Fruit fly (Drosophila melanogaster): ENCODE results near the gene CG3588.
A peak's percentile ranks its signal among the peaks of the same experiment; 100 is the strongest.

The CG3588 gene

DNA sequence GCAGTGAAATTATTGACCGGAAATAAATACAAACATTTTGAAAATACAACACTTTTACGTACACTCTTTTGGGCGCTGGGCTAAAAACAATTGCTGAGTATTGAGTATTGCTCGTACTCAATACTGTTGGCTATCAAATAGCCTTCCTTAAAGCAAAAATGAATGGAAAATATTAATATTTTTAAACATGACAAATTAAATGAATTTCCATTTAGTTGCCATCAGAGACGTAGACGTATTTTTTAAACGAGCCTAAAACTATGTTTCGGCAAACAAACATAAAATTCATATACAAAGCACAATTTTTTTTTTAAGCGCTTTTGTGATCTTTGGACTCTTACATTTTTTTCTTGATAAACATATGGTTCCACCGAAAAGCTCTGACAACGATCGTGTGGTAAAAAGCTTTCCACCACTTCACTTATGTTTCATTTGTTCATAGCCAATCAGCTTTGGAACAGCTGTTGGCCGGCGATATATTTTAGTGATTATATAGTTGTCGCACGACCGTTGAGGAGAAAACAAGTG is 28.0 kb downstream of the CG3588 start, which contains the start of gene CG3603 (continued):
- no peak for TF ChIP-seq Gug (GFP tag; IDR thresholded peaks at IDR 0.05)
- no peak for TF ChIP-seq tio (GFP tag; optimal IDR thresholded peaks at IDR 0.05)
- peak; percentile 37 for TF ChIP-seq CG6813 (GFP tag; optimal IDR thresholded peaks at IDR 0.05)
- TF ChIP-seq Nf-YC (tag; optimal IDR thresholded peaks at IDR 0.05) = peak; percentile 85
- TF ChIP-seq grn (GFP tag; optimal IDR thresholded peaks at IDR 0.05) = peak; percentile 78
- no peak for TF ChIP-seq sug (tag; optimal IDR thresholded peaks at IDR 0.05)
- TF ChIP-seq dysf (GFP tag; IDR thresholded peaks at IDR 0.05) = no peak
- TF ChIP-seq pum (GFP tag; optimal IDR thresholded peaks at IDR 0.05) = no peak
- TF ChIP-seq CG15011 (GFP tag; optimal IDR thresholded peaks at IDR 0.05) = peak; percentile 4
- no peak for TF ChIP-seq tup (GFP tag; optimal IDR thresholded peaks at IDR 0.05)
- no peak for TF ChIP-seq sisA (GFP tag; IDR thresholded peaks at IDR 0.05)
- TF ChIP-seq pfk (GFP tag; optimal IDR thresholded peaks at IDR 0.05) = peak; percentile 8
- peak; percentile 38 for TF ChIP-seq BtbVII (GFP tag; optimal IDR thresholded peaks at IDR 0.05)
- TF ChIP-seq CG15269 (tag; optimal IDR thresholded peaks at IDR 0.05) = peak; percentile 25
- peak in 1 of 2 experiments; percentile 80 for TF ChIP-seq crp (GFP tag; optimal IDR thresholded peaks at IDR 0.05)
- TF ChIP-seq pnt (GFP tag; optimal IDR thresholded peaks at IDR 0.05) = no peak
- no peak for TF ChIP-seq CG8924 (tag; optimal IDR thresholded peaks at IDR 0.05)
- peak; percentile 17 for TF ChIP-seq CG4328 (GFP tag; optimal IDR thresholded peaks at IDR 0.05)
- TF ChIP-seq stc (GFP tag; IDR thresholded peaks at IDR 0.05) = no peak
- TF ChIP-seq CG6765 (GFP tag; optimal IDR thresholded peaks at IDR 0.05) = peak; percentile 40
- TF ChIP-seq CG13424 (tag; optimal IDR thresholded peaks at IDR 0.05) = no peak
- TF ChIP-seq chif (GFP tag; optimal IDR thresholded peaks at IDR 0.05) = no peak
- TF ChIP-seq Bgb (GFP tag; IDR thresholded peaks at IDR 0.05; ENCODE audit: partially characterized antibody) = no peak; the same call in 1 of the 2 replicates
- TF ChIP-seq D19A (tag; optimal IDR thresholded peaks at IDR 0.05) = no peak
- TF ChIP-seq CG6854 (GFP tag; optimal IDR thresholded peaks at IDR 0.05) = peak; percentile 10
- TF ChIP-seq nom (GFP tag; optimal IDR thresholded peaks at IDR 0.05) = peak; percentile 97
- 0 out of 3 replicates have a peak, but pooled peaks have one; percentile 21 for TF ChIP-seq so (GFP tag; IDR thresholded peaks at IDR 0.05)
- no peak for TF ChIP-seq CG7839 (tag; optimal IDR thresholded peaks at IDR 0.05)
- peak; percentile 33 for TF ChIP-seq Vsx1 (GFP tag; optimal IDR thresholded peaks at IDR 0.05)
- TF ChIP-seq Med (GFP tag) = peak; percentile 52
- TF ChIP-seq CG13296 (GFP tag; optimal IDR thresholded peaks at IDR 0.05) = peak; percentile 69
- no peak for TF ChIP-seq CG2202 (tag; optimal IDR thresholded peaks at IDR 0.05)
- TF ChIP-seq CG12391 (tag; optimal IDR thresholded peaks at IDR 0.05) = no peak
- peak; percentile 10; the same call in 1 of the 2 replicates for TF ChIP-seq CG32532 (GFP tag; IDR thresholded peaks at IDR 0.05)
- TF ChIP-seq CG9727 (GFP tag; optimal IDR thresholded peaks at IDR 0.05) = peak; percentile 17
- TF ChIP-seq CG17568 (GFP tag; optimal IDR thresholded peaks at IDR 0.05) = peak; percentile 25
- peak; percentile 31 for TF ChIP-seq cg (GFP tag; optimal IDR thresholded peaks at IDR 0.05)
- peak; percentile 14 for TF ChIP-seq ATbp (GFP tag; optimal IDR thresholded peaks at IDR 0.05)
- TF ChIP-seq CG31441 (GFP tag; IDR thresholded peaks at IDR 0.05) = peak; percentile 28; the same call in 1 of the 2 replicates
- no peak for TF ChIP-seq tgo (GFP tag; IDR thresholded peaks at IDR 0.05)
- TF ChIP-seq sens (GFP tag) = peak; percentile 61
- TF ChIP-seq lbe (GFP tag; optimal IDR thresholded peaks at IDR 0.05) = peak; percentile 9
- TF ChIP-seq CG15514 (GFP tag; optimal IDR thresholded peaks at IDR 0.05) = peak; percentile 8
- no peak for TF ChIP-seq CG8089 (GFP tag; optimal IDR thresholded peaks at IDR 0.05)
- TF ChIP-seq CTCF (GFP tag; optimal IDR thresholded peaks at IDR 0.05) = peak; percentile 70
- no peak for TF ChIP-seq pan (optimal IDR thresholded peaks at IDR 0.05)
- TF ChIP-seq pan (GFP tag; optimal IDR thresholded peaks at IDR 0.05 in 1 of 2, IDR thresholded peaks at IDR 0.05 in 1 of 2) = no peak
- no peak for TF ChIP-seq gsb (GFP tag; IDR thresholded peaks at IDR 0.05)
- TF ChIP-seq Atf3 (GFP tag; optimal IDR thresholded peaks at IDR 0.05) = no peak
- peak; percentile 76 for TF ChIP-seq CG17359 (tag; optimal IDR thresholded peaks at IDR 0.05)
- no peak for TF ChIP-seq CG6689 (GFP tag; IDR thresholded peaks at IDR 0.05)
